Worm (Caenorhabditis elegans): ENCODE measurements around the gene wdfy-2.
A peak's percentile ranks its signal among the peaks of the same experiment; 100 is the strongest.

The wdfy-2 gene

DNA sequence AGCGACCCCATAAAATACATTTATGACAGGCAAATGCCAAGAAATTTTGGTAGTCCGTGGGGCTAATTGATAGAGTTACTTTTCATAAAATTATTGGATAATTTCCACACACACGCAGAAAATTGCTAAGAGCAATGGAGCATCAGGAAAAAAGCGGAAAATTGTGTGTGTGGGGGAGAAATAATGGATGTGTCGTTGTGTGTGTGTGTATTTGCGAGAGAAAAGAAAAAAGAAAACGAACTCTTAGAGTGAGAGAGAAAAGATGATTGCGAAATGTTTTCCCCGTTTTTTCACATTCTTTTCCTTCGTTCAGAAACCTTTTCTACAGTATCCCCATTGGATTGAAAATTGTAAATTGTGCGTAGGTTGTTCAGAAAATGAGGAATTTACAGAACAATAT is 38.1 kb upstream of the wdfy-2 start:
- TF ChIP-seq T22C8.4 (GFP tag; IDR thresholded peaks at IDR 0.05) (no peak), tab-1 (GFP tag; IDR thresholded peaks at IDR 0.05) (no peak), klf-2 (GFP tag; conservative IDR thresholded peaks at IDR 0.05) (no peak), ref-1 (GFP tag; conservative IDR thresholded peaks at IDR 0.05) (no peak), ztf-29 (GFP tag; IDR thresholded peaks at IDR 0.05) (no peak), cog-1 (tag; optimal IDR thresholded peaks at IDR 0.05) (no peak), flt-1 (GFP tag; IDR thresholded peaks at IDR 0.05) (no peak), ztf-23 (GFP tag; IDR thresholded peaks at IDR 0.05) (no peak), med-1 (GFP tag; optimal IDR thresholded peaks at IDR 0.05; ENCODE audit: insufficient read depth) (no peak)

DNA sequence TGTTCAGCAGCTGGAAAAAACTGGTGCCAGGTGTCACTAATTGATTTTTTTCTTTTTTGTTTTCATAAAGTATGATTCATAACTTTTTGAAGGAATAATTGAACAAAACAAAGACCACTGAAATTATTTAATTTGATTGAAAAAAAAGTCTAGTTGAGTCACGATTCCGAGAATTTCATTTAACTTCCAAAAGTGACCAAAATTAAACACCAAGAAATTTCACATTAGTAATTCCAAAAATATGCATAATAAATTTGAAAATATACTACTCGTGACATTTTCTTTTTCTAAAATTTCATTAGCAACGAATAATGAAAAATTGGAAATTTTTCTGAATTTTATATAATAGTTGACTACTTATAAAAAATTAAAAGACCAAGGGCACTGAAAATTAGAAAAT is 37.6 kb upstream of the wdfy-2 start:
- no peak for TF ChIP-seq med-1 (GFP tag; optimal IDR thresholded peaks at IDR 0.05; ENCODE audit: insufficient read depth)
- no peak for TF ChIP-seq ztf-29 (GFP tag; IDR thresholded peaks at IDR 0.05)
- no peak for TF ChIP-seq ref-1 (GFP tag; conservative IDR thresholded peaks at IDR 0.05)
- TF ChIP-seq T22C8.4 (GFP tag; IDR thresholded peaks at IDR 0.05) = no peak
- TF ChIP-seq tab-1 (GFP tag; IDR thresholded peaks at IDR 0.05) = no peak
- TF ChIP-seq flt-1 (GFP tag; IDR thresholded peaks at IDR 0.05) = no peak
- no peak for TF ChIP-seq klf-2 (GFP tag; conservative IDR thresholded peaks at IDR 0.05)
- no peak for TF ChIP-seq cog-1 (tag; optimal IDR thresholded peaks at IDR 0.05)
- TF ChIP-seq ztf-23 (GFP tag; IDR thresholded peaks at IDR 0.05) = no peak

DNA sequence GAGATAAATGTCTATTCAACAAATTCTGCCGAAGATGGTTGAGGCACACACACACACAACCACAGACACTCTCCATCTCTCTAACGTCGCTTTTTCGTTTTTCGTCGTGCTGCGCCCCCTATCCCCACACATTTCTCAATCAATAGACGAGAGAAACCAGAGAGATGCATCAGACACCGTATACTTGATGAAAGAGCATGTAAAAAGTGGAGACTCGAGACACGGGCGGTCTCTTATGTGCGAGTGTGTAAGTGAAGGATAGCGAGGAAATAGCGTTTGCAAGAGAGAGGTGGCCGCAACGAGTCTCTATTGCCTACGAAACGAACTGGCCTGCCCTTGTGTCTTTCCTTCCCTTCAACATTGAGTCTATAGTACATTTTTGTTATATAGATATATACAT is 36.9 kb upstream of the wdfy-2 start:
- TF ChIP-seq ztf-23 (GFP tag; IDR thresholded peaks at IDR 0.05) (peak; percentile 58; the same call in 1 of the 2 replicates), med-1 (GFP tag; optimal IDR thresholded peaks at IDR 0.05; ENCODE audit: insufficient read depth) (no peak), cog-1 (tag; optimal IDR thresholded peaks at IDR 0.05) (peak; percentile 79), T22C8.4 (GFP tag; IDR thresholded peaks at IDR 0.05) (peak; percentile 90), tab-1 (GFP tag; IDR thresholded peaks at IDR 0.05) (no peak), flt-1 (GFP tag; IDR thresholded peaks at IDR 0.05) (peak; percentile 66; the same call in 1 of the 2 replicates)

DNA sequence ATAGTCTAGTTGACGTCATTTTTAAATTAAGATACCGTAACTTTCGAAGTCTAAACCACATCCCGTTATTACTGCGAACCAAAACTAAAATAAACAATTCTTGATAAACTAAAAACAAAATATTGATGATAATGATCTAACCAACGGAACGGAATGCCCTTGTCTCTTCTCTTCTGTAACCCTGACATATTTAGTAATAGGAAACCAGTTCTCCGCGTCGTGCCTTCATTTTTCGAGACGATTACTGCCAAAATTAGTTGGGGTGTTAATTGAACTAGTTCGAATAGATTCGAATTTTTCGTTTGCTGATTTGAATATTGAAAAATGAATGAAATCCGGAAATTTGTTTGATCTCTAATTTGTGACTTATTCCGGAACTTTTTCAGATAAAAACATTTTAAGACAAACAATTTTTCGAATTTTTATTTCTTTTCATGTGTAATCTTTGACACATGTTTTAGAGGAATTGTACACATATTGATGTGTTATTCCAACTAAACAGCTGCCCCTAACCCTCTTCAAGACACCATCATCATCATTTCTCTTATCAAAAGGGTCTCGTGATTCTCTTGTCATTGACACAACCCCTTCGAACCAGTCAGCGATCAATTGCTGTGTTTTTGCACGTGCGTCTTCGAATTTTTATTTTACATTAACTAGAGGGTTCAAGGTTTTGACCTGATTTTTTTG is 35.9 kb upstream of the wdfy-2 start:
- TF ChIP-seq klf-2 (GFP tag; conservative IDR thresholded peaks at IDR 0.05) (no peak), cog-1 (tag; optimal IDR thresholded peaks at IDR 0.05) (no peak), ztf-29 (GFP tag; IDR thresholded peaks at IDR 0.05) (no peak), ztf-23 (GFP tag; IDR thresholded peaks at IDR 0.05) (no peak)

DNA sequence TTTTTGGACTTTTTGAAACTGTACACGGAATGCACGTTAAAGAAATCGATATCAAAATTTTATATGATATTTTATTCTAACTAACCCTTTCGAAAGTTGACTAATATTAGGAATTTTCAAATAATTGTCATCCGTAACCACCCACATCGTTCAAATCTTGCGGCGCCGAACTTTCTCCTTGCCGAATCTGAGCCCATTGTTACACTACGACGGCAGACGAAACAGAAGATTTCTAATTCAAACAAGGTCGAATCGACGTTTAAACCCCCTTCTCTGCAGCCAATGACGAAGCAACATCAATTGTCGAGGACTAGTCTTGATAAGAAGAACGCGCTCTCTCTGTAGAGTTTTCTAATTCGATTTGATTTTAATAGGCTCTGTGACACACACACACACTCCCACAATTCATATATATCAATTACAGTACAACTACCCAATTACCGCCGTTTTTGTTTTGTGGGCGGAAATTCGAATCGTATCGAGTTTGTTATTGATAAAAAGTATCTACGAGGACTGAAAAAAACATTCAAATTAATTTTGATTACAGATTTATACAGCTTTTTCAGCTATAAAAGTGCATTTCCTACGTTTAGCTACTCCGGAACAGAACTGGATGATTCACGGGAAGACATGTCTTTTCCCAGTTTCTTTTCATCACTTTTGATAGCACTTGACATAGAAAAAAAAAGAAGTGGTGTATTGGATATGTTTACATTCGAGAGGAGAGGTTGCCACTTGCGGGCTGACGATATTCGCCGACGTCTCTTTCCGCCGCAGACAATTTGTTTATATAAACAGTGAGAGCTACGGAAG is 35.1 kb upstream of the wdfy-2 start:
- TF ChIP-seq ztf-29 (GFP tag; IDR thresholded peaks at IDR 0.05) = no peak
- TF ChIP-seq klf-2 (GFP tag; conservative IDR thresholded peaks at IDR 0.05) = no peak
- no peak for TF ChIP-seq cog-1 (tag; optimal IDR thresholded peaks at IDR 0.05)
- no peak for TF ChIP-seq tab-1 (GFP tag; IDR thresholded peaks at IDR 0.05)
- no peak for TF ChIP-seq T22C8.4 (GFP tag; IDR thresholded peaks at IDR 0.05)
- no peak for TF ChIP-seq ref-1 (GFP tag; conservative IDR thresholded peaks at IDR 0.05)
- no peak for TF ChIP-seq med-1 (GFP tag; optimal IDR thresholded peaks at IDR 0.05; ENCODE audit: insufficient read depth)
- TF ChIP-seq ztf-23 (GFP tag; IDR thresholded peaks at IDR 0.05) = no peak

- TF ChIP-seq flt-1 (GFP tag; IDR thresholded peaks at IDR 0.05) (peak; percentile 29; the same call in 1 of the 2 replicates), T22C8.4 (GFP tag; IDR thresholded peaks at IDR 0.05) (no peak)
Measured at ce11 chrII:9285171-9286025, 34.3 kb upstream of the wdfy-2 start, which contains the start of gene mtrr-1. Gene mtrr-1 (plus strand): TSS chrII:9285975.

DNA sequence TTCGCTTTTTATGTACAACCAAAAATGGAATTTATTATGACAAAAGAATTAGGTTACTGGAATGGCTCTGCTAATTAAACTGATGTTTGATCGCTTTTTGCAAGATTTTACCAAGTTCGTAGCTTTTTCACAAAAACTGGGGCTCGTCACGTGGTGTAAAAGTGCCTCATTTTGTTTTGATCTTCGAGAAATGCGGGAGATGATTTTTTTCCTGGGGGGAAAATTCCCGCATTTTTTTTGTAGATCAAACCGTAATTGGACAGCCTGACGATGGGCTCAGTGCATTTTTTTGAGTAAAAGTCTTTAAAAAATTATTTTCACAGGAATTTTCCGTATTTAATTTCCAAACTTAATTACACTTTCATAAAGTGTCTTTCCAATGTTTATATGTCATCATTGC is 30.5 kb upstream of the wdfy-2 start:
- TF ChIP-seq ztf-29 (GFP tag; IDR thresholded peaks at IDR 0.05) (no peak), flt-1 (GFP tag; IDR thresholded peaks at IDR 0.05) (no peak), tab-1 (GFP tag; IDR thresholded peaks at IDR 0.05) (no peak), T22C8.4 (GFP tag; IDR thresholded peaks at IDR 0.05) (no peak), ztf-23 (GFP tag; IDR thresholded peaks at IDR 0.05) (no peak), ref-1 (GFP tag; conservative IDR thresholded peaks at IDR 0.05) (no peak), med-1 (GFP tag; optimal IDR thresholded peaks at IDR 0.05; ENCODE audit: insufficient read depth) (no peak), klf-2 (GFP tag; conservative IDR thresholded peaks at IDR 0.05) (no peak), cog-1 (tag; optimal IDR thresholded peaks at IDR 0.05) (no peak)

DNA sequence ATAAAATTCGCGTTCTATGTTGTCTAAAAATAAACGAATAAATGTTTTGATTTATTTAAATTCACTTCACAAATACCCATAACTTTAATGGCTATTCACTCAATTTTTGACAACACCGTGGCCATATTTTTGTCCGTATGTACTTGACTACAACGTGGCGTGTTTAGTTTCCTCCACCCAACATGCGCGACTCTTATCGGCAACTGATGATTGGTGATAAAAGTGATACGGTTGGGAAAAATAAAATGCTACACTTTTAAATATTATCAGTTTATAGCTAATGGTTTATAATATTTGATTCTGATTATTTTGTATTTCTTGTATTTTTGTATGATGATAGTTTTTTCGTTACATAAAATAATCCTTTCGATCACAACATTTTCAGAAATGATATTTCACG is 28.0 kb upstream of the wdfy-2 start, which contains the start of gene acs-7:
Gene acs-7, plus strand, starts transcription at position 386 of the 400 bp plus-strand sequence.
- TF ChIP-seq T22C8.4 (GFP tag; IDR thresholded peaks at IDR 0.05) = no peak
- no peak for TF ChIP-seq cog-1 (tag; optimal IDR thresholded peaks at IDR 0.05)

DNA sequence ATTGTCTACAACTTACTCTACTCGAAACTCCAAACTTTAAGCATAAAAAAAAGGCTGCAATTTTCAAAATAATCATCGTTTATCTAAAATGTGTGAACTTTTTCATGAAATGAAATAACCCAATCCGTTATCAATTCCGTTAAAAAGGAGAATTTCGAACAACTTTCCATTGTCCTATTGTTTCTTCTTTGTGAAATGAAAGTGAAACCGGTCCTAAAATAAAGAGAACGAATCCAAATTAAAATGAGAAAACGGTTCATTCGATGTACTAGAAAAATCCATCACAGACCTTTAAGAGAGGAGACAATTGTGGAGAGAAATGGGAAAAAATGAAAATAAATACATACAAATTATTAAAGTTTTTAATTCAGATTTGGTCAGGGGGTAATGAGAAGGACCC is 24.0 kb upstream of the wdfy-2 start, which contains the start of gene C01G6.9:
Gene C01G6.9, minus strand, starts transcription at position 141 of the 400 bp plus-strand sequence.
- TF ChIP-seq klf-2 (GFP tag; conservative IDR thresholded peaks at IDR 0.05) (no peak), tab-1 (GFP tag; IDR thresholded peaks at IDR 0.05) (no peak), ztf-29 (GFP tag; IDR thresholded peaks at IDR 0.05) (no peak), flt-1 (GFP tag; IDR thresholded peaks at IDR 0.05) (no peak), ref-1 (GFP tag; conservative IDR thresholded peaks at IDR 0.05) (no peak), T22C8.4 (GFP tag; IDR thresholded peaks at IDR 0.05) (no peak), med-1 (GFP tag; optimal IDR thresholded peaks at IDR 0.05; ENCODE audit: insufficient read depth) (no peak), cog-1 (tag; optimal IDR thresholded peaks at IDR 0.05) (no peak)
